Fruit fly (Drosophila melanogaster) whole organism, embryonic: ENCODE data around the gene Gr64d.

Experiments
- BEAF-32 ChIP-seq: fragments of 200-800 bp; sonication (Bioruptor generic); optimal IDR thresholded peaks from 3 replicates; lab custom pipeline; 2017; ENCODE audit warnings: missing biosample characterization, missing genetic modification characterization, mild to moderate bottlenecking, moderate library complexity, missing genetic modification reagents
- CG10267 ChIP-seq: fragments of 200-800 bp; sonication (Bioruptor generic); optimal IDR thresholded peaks from 2 replicates; lab custom pipeline; 2018; ENCODE audit warnings: missing biosample characterization, mild to moderate bottlenecking, missing genetic modification characterization, moderate library complexity
- CG11504 ChIP-seq: fragments of 200-800 bp; sonication (Bioruptor generic); optimal IDR thresholded peaks from 3 replicates; lab custom pipeline; 2019; ENCODE audit warnings: missing biosample characterization, mild to moderate bottlenecking, missing genetic modification characterization, moderate library complexity
- CG12769 ChIP-seq: fragments of 200-800 bp; sonication (Bioruptor generic); optimal IDR thresholded peaks from 2 replicates; lab custom pipeline; 2019; ENCODE audit warnings: missing biosample characterization, mild to moderate bottlenecking, missing genetic modification characterization, moderate library complexity
- CG14050 ChIP-seq: fragments of 200-800 bp; sonication (Bioruptor generic); IDR thresholded peaks from 3 replicates; pipeline ENCODE4 v1.3.6; 2022; ENCODE audit warnings: missing biosample characterization, missing genetic modification characterization
- CG15269 ChIP-seq: fragments of 200-800 bp; sonication (Bioruptor generic); optimal IDR thresholded peaks from 2 replicates; lab custom pipeline; 2018; ENCODE audit warnings: missing biosample characterization, mild to moderate bottlenecking, missing genetic modification characterization, moderate library complexity
- CG1529 ChIP-seq: fragments of 200-800 bp; sonication (Bioruptor generic); optimal IDR thresholded peaks from 3 replicates; lab custom pipeline; 2018; ENCODE audit warnings: missing biosample characterization, missing genetic modification characterization
- CG15479 ChIP-seq: fragments of 200-800 bp; sonication (Bioruptor generic); optimal IDR thresholded peaks from 3 replicates; lab custom pipeline; 2019; ENCODE audit warnings: missing biosample characterization, mild to moderate bottlenecking, missing genetic modification characterization, moderate library complexity
- CG17802 ChIP-seq: fragments of 200-800 bp; sonication (Bioruptor generic); optimal IDR thresholded peaks from 2 replicates; lab custom pipeline; 2018; ENCODE audit warnings: missing biosample characterization, mild to moderate bottlenecking, missing genetic modification characterization, moderate library complexity
- CG1832 ChIP-seq: fragments of 200-800 bp; sonication (Bioruptor generic); optimal IDR thresholded peaks from 2 replicates; lab custom pipeline; 2017; ENCODE audit warnings: missing biosample characterization, mild to moderate bottlenecking, missing genetic modification characterization, inconsistent platforms
- CG18476 ChIP-seq: fragments of 200-800 bp; sonication (Bioruptor generic); optimal IDR thresholded peaks from 2 replicates; lab custom pipeline; 2016; ENCODE audit warnings: missing biosample characterization, mild to moderate bottlenecking, missing genetic modification characterization
- CG33557 ChIP-seq: fragments of 200-800 bp; sonication (Bioruptor generic); optimal IDR thresholded peaks from 2 replicates; lab custom pipeline; 2019; ENCODE audit warnings: missing biosample characterization, mild to moderate bottlenecking, missing genetic modification characterization, moderate library complexity
- CG3726 ChIP-seq: fragments of 200-800 bp; sonication (Bioruptor generic); IDR thresholded peaks from 3 replicates; pipeline ENCODE4, ENCODE4 v1.3.6; 2022; ENCODE audit warnings: missing biosample characterization, missing genetic modification characterization
- CG3847 ChIP-seq: fragments of 200-800 bp; sonication (Bioruptor generic); IDR thresholded peaks from 2 replicates; pipeline ENCODE4 v1.3.6; 2022; ENCODE audit warnings: missing biosample characterization, missing genetic modification characterization
- CG3995 ChIP-seq: fragments of 200-800 bp; sonication (Bioruptor generic); optimal IDR thresholded peaks from 3 replicates; lab custom pipeline; 2016; ENCODE audit warnings: missing biosample characterization, missing genetic modification characterization
- CG4360 ChIP-seq: fragments of 200-800 bp; sonication (Bioruptor generic); IDR thresholded peaks from 2 replicates; pipeline ENCODE4 v1.3.6; 2022; ENCODE audit warnings: missing biosample characterization, missing genetic modification characterization
- CG4820 ChIP-seq: fragments of 200-800 bp; sonication (Bioruptor generic); optimal IDR thresholded peaks from 3 replicates; lab custom pipeline; 2016; ENCODE audit warnings: missing biosample characterization, missing genetic modification characterization
- CG6689 ChIP-seq: fragments of 200-800 bp; sonication (Bioruptor generic); IDR thresholded peaks from 2 replicates; pipeline ENCODE4 v1.3.6; 2022; ENCODE audit warnings: missing biosample characterization, missing genetic modification characterization
- CG7556 ChIP-seq: fragments of 200-800 bp; sonication (Bioruptor generic); optimal IDR thresholded peaks from 2 replicates; lab custom pipeline; 2017; ENCODE audit warnings: missing biosample characterization, mild to moderate bottlenecking, missing genetic modification characterization
- CG8281 ChIP-seq: fragments of 200-800 bp; sonication (Bioruptor generic); optimal IDR thresholded peaks from 2 replicates; lab custom pipeline; 2018; ENCODE audit warnings: missing biosample characterization, mild to moderate bottlenecking, missing genetic modification characterization, moderate library complexity
- CG9797 ChIP-seq: fragments of 200-800 bp; sonication (Bioruptor generic); optimal IDR thresholded peaks from 3 replicates; lab custom pipeline; 2018; ENCODE audit warnings: missing biosample characterization, mild to moderate bottlenecking, missing genetic modification characterization
- CTCF ChIP-seq: fragments of 200-800 bp; sonication (Bioruptor generic); optimal IDR thresholded peaks from 2 replicates; lab custom pipeline; 2017; ENCODE audit warnings: missing biosample characterization, mild to moderate bottlenecking, missing genetic modification characterization, moderate library complexity
- Dad ChIP-seq: fragments of 200-800 bp; sonication (Bioruptor generic); optimal IDR thresholded peaks from 3 replicates; lab custom pipeline; 2016; ENCODE audit warnings: missing biosample characterization, missing genetic modification characterization
- Dip2 ChIP-seq: fragments of 200-800 bp; sonication (Bioruptor generic); IDR thresholded peaks from 2 replicates; pipeline ENCODE4 v1.3.6; 2022; ENCODE audit warnings: missing biosample characterization, missing genetic modification characterization
- HHEX ChIP-seq: fragments of 200-800 bp; sonication (Bioruptor generic); optimal IDR thresholded peaks from 3 replicates; lab custom pipeline; 2017; ENCODE audit warnings: missing biosample characterization, mild to moderate bottlenecking, missing genetic modification characterization, missing genetic modification reagents
- HLH4C ChIP-seq: fragments of 200-800 bp; sonication (Bioruptor generic); IDR thresholded peaks from 3 replicates; pipeline ENCODE4 v1.3.6; 2022; ENCODE audit warnings: missing biosample characterization, missing genetic modification characterization; ENCODE audit not compliant: partially characterized antibody
- Mad ChIP-seq: fragments of 200-800 bp; sonication (Bioruptor generic); optimal IDR thresholded peaks from 2 replicates; lab custom pipeline; 2016; ENCODE audit warnings: missing biosample characterization, missing genetic modification characterization
- NK7.1 ChIP-seq: fragments of 200-800 bp; sonication (Bioruptor generic); optimal IDR thresholded peaks from 3 replicates; lab custom pipeline; 2016; ENCODE audit warnings: missing biosample characterization, missing genetic modification characterization
- Sry-δ ChIP-seq: fragments of 200-800 bp; sonication (Bioruptor generic); optimal IDR thresholded peaks from 2 replicates; lab custom pipeline; 2016; ENCODE audit warnings: missing biosample characterization, missing genetic modification characterization
- Usf ChIP-seq: fragments of 200-800 bp; sonication (Bioruptor generic); optimal IDR thresholded peaks from 2 replicates; lab custom pipeline; 2017; ENCODE audit warnings: missing genotype, missing biosample characterization, missing genetic modification characterization
- cato ChIP-seq: fragments of 200-800 bp; sonication (Bioruptor generic); optimal IDR thresholded peaks from 2 replicates; lab custom pipeline; 2016; ENCODE audit warnings: missing biosample characterization, missing genetic modification characterization, borderline replicate concordance
- chm ChIP-seq: fragments of 200-800 bp; sonication (Bioruptor generic); IDR thresholded peaks from 2 replicates; pipeline ENCODE4 v1.3.6; 2022; ENCODE audit warnings: missing biosample characterization, missing genetic modification characterization
- crp ChIP-seq, 2 experiments: fragments of 200-800 bp; sonication (Bioruptor generic); optimal IDR thresholded peaks; 2 replicates in 1 of 2; 3 replicates in 1 of 2; lab custom pipeline; 2017; ENCODE audit warnings: missing biosample characterization in 2 of 2, missing genetic modification characterization in 2 of 2, mild to moderate bottlenecking in 1 of 2, moderate library complexity in 1 of 2
- dysf ChIP-seq: fragments of 200-800 bp; sonication (Bioruptor generic); IDR thresholded peaks from 3 replicates; pipeline ENCODE4 v1.3.6; 2022; ENCODE audit warnings: missing biosample characterization, missing genetic modification characterization
- en ChIP-seq: fragments of 200-800 bp; sonication (Bioruptor generic); optimal IDR thresholded peaks from 2 replicates; lab custom pipeline; 2016; ENCODE audit warnings: missing biosample characterization, missing genetic modification characterization
- jing ChIP-seq: fragments of 200-800 bp; sonication (Bioruptor generic); optimal IDR thresholded peaks from 2 replicates; lab custom pipeline; 2018; ENCODE audit warnings: missing biosample characterization, mild to moderate bottlenecking, missing genetic modification characterization
- jumu ChIP-seq: fragments of 200-800 bp; sonication (Bioruptor generic); optimal IDR thresholded peaks from 3 replicates; lab custom pipeline; 2016; ENCODE audit warnings: missing biosample characterization, missing genetic modification characterization
- kay ChIP-seq: fragments of 200-800 bp; sonication (Bioruptor generic); optimal IDR thresholded peaks from 2 replicates; lab custom pipeline; 2016; ENCODE audit warnings: missing biosample characterization, missing genetic modification characterization
- lab ChIP-seq: fragments of 200-800 bp; sonication (Bioruptor generic); optimal IDR thresholded peaks from 3 replicates; lab custom pipeline; 2017; ENCODE audit warnings: missing biosample characterization, missing genetic modification characterization, mild to moderate bottlenecking, moderate library complexity, missing genetic modification reagents
- luna ChIP-seq: fragments of 200-800 bp; sonication (Bioruptor generic); optimal IDR thresholded peaks from 2 replicates; lab custom pipeline; 2016; ENCODE audit warnings: missing biosample characterization, missing genetic modification characterization
- nmo ChIP-seq: fragments of 200-800 bp; sonication (Bioruptor generic); optimal IDR thresholded peaks from 2 replicates; lab custom pipeline; 2018; ENCODE audit warnings: missing biosample characterization, mild to moderate bottlenecking, missing genetic modification characterization, moderate library complexity
- pan ChIP-seq, 4 experiments: fragments of >200 bp in 3 of 4; fragments of 200-800 bp in 1 of 4; sonication (Bioruptor generic) in 1 of 4; optimal IDR thresholded peaks in 3 of 4; IDR thresholded peaks in 1 of 4; 2 replicates each; pipeline versions ENCODE4 v1.3.6 to Lab custom; 2017 to 2022; ENCODE audit warnings: missing biosample characterization in 2 of 4, missing genetic modification characterization in 2 of 4, mixed read lengths in 1 of 4
- pzg ChIP-seq: fragments of 200-800 bp; sonication (Bioruptor generic); optimal IDR thresholded peaks from 3 replicates; lab custom pipeline; 2018; ENCODE audit warnings: missing biosample characterization, mild to moderate bottlenecking, missing genetic modification characterization, moderate library complexity
- repo ChIP-seq: fragments of 200-800 bp; sonication (Bioruptor generic); optimal IDR thresholded peaks from 2 replicates; lab custom pipeline; 2016; ENCODE audit warnings: missing biosample characterization, missing genetic modification characterization
- salm ChIP-seq: fragments of 200-800 bp; sonication (Bioruptor generic); optimal IDR thresholded peaks from 2 replicates; lab custom pipeline; 2018; ENCODE audit warnings: missing biosample characterization, mild to moderate bottlenecking, missing genetic modification characterization
- sisA ChIP-seq: fragments of 200-800 bp; sonication (Bioruptor generic); IDR thresholded peaks from 2 replicates; pipeline ENCODE4 v1.3.6; 2022; ENCODE audit warnings: missing biosample characterization, missing genetic modification characterization
- slbo ChIP-seq: fragments of 200-800 bp; sonication (Bioruptor generic); IDR thresholded peaks from 2 replicates; pipeline ENCODE4 v1.3.6; 2022; ENCODE audit warnings: missing biosample characterization, missing genetic modification characterization
- slou ChIP-seq: fragments of 200-800 bp; sonication (Bioruptor generic); optimal IDR thresholded peaks from 3 replicates; lab custom pipeline; 2016; ENCODE audit warnings: missing biosample characterization, missing genetic modification characterization
- ssp ChIP-seq: fragments of 200-800 bp; sonication (Bioruptor generic); IDR thresholded peaks from 2 replicates; pipeline ENCODE4 v1.3.6; 2022; ENCODE audit warnings: missing biosample characterization, missing genetic modification characterization
- tup ChIP-seq: fragments of 200-800 bp; sonication (Bioruptor generic); optimal IDR thresholded peaks from 2 replicates; lab custom pipeline; 2016; ENCODE audit warnings: missing biosample characterization, mild to moderate bottlenecking, missing genetic modification characterization, moderate library complexity
- wor ChIP-seq: fragments of 200-800 bp; sonication (Bioruptor generic); IDR thresholded peaks from 2 replicates; pipeline ENCODE4 v1.3.6; 2022; ENCODE audit warnings: missing biosample characterization, missing genetic modification characterization

Gene Gr64d

DNA sequence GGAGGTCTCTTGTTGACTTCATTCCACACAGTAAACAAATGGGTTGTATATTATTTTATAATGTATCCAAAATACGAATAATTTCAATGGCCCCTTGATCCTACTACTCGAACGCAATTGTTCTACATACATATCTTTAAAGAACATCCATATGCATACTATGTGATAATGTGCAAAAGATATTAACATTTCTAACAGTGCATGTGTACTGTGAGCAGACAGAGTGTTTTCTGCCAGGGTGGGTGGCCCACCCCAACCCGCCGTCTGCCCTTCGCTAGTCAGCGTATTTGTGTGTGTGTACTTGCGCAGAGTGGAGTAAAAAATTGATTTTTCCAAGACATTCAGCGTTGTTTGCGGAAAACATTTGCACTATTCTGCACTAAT, 39.1 kb downstream of the Gr64d start (continued):
- no peak for TF ChIP-seq salm (tag; lab: Kevin White, UChicago)
- no peak for TF ChIP-seq CG3847 (GFP tag; lab: Robert Waterston, UW)
- no peak for TF ChIP-seq HLH4C (GFP tag; lab: Robert Waterston, UW)
- TF ChIP-seq pzg (GFP tag; lab: Kevin White, UChicago): no peak
- TF ChIP-seq CG7556: peak; percentile 46
- no peak for TF ChIP-seq CG9797 (GFP tag; lab: Kevin White, UChicago)
- peak; percentile 88 for TF ChIP-seq slbo
- TF ChIP-seq CG4820 (GFP tag; lab: Kevin White, UChicago): peak; percentile 53
- TF ChIP-seq CG6689 (GFP tag; lab: Robert Waterston, UW): peak; percentile 70
- no peak for TF ChIP-seq Usf (GFP tag; lab: Kevin White, UChicago)
- peak; percentile 68 for TF ChIP-seq jing (GFP tag; lab: Kevin White, UChicago)
- TF ChIP-seq en (GFP tag; lab: Kevin White, UChicago): no peak
- no peak for TF ChIP-seq jumu
- peak; percentile 55 for TF ChIP-seq lab (GFP tag; lab: Kevin White, UChicago)
- peak; percentile 31 for TF ChIP-seq slou (GFP tag; lab: Kevin White, UChicago)
- peak; percentile 89 for TF ChIP-seq CG12769
- TF ChIP-seq CG14050 (GFP tag; lab: Robert Waterston, UW): peak; percentile 74
- TF ChIP-seq wor (GFP tag; lab: Robert Waterston, UW): peak; percentile 49; the same call in 1 of the 2 replicates
- TF ChIP-seq CG15479: no peak
- TF ChIP-seq nmo (GFP tag; lab: Kevin White, UChicago): no peak
- no peak for TF ChIP-seq CG1832 (GFP tag; lab: Kevin White, UChicago)
- no peak for TF ChIP-seq Mad (GFP tag; lab: Kevin White, UChicago)
- TF ChIP-seq CG11504 (tag; lab: Kevin White, UChicago): peak; percentile 23
- TF ChIP-seq CG15269: peak; percentile 20
- TF ChIP-seq NK7.1 (GFP tag; lab: Kevin White, UChicago): no peak
- TF ChIP-seq CG3995: no peak
- no peak for TF ChIP-seq pan (optimal IDR thresholded peaks at IDR 0.05; lab: Kevin White, UChicago)
- peak in 1 of 2 experiments; percentile 81 for TF ChIP-seq pan (GFP tag; optimal IDR thresholded peaks at IDR 0.05 in 1 of 2, IDR thresholded peaks at IDR 0.05 in 1 of 2)
- no peak for TF ChIP-seq Sry-δ (GFP tag; lab: Kevin White, UChicago)
- peak; percentile 78 for TF ChIP-seq dysf (GFP tag; lab: Robert Waterston, UW)
- TF ChIP-seq CG3726 (GFP tag; lab: Robert Waterston, UW): peak; percentile 64; the same call in 1 of the 3 replicates
- no peak for TF ChIP-seq kay (GFP tag; lab: Kevin White, UChicago)
- no peak for TF ChIP-seq Dad
- TF ChIP-seq Dip2 (GFP tag; lab: Robert Waterston, UW): no peak
- no peak for TF ChIP-seq crp (GFP tag; optimal IDR thresholded peaks at IDR 0.05; lab: Kevin White, UChicago)
- TF ChIP-seq luna: no peak
- TF ChIP-seq sisA (GFP tag; lab: Robert Waterston, UW): peak; percentile 82
- TF ChIP-seq CG10267 (tag; lab: Kevin White, UChicago): no peak
- TF ChIP-seq CG18476 (GFP tag; lab: Kevin White, UChicago): no peak
- TF ChIP-seq ssp (GFP tag; lab: Robert Waterston, UW): no peak
- TF ChIP-seq cato (GFP tag; lab: Kevin White, UChicago): no peak
- TF ChIP-seq HHEX (GFP tag; lab: Kevin White, UChicago): peak; percentile 36
- no peak for TF ChIP-seq CG1529 (GFP tag; lab: Kevin White, UChicago)
- no peak for TF ChIP-seq CTCF
- peak; percentile 33 for TF ChIP-seq tup
- TF ChIP-seq repo (GFP tag; lab: Kevin White, UChicago): no peak
- no peak for TF ChIP-seq CG8281 (tag; lab: Kevin White, UChicago)
- no peak for TF ChIP-seq CG4360
- peak; percentile 47 for TF ChIP-seq CG17802 (tag; lab: Kevin White, UChicago)
- TF ChIP-seq CG33557 (GFP tag; lab: Kevin White, UChicago): no peak
- no peak for TF ChIP-seq BEAF-32 (GFP tag; lab: Kevin White, UChicago)
- no peak; the same call in 1 of the 2 replicates for TF ChIP-seq chm (GFP tag; lab: Robert Waterston, UW)
